Worm (Caenorhabditis elegans) whole organism, late embryonic: ENCODE data around the gene F22D3.4.

Source experiments
- ama-1 ChIP-seq: fragments of 150-350 bp; optimal IDR thresholded peaks from 2 replicates; lab custom pipeline; 2014
- ceh-31 ChIP-seq: sonication (generic microtip); optimal IDR thresholded peaks from 2 replicates; lab custom pipeline; 2016; ENCODE audit warnings: missing genetic modification characterization, missing compliant biosample characterization
- ceh-9 ChIP-seq: sonication (generic microtip); optimal IDR thresholded peaks from 2 replicates; lab custom pipeline; 2016; ENCODE audit warnings: mild to moderate bottlenecking, missing genetic modification characterization, inconsistent platforms, missing compliant biosample characterization
- elt-2 ChIP-seq: sonication (generic microtip); optimal IDR thresholded peaks from 2 replicates; lab custom pipeline; 2016; ENCODE audit warnings: missing genetic modification reagents, missing genetic modification characterization, missing compliant biosample characterization
- elt-4 ChIP-seq: sonication (generic microtip); optimal IDR thresholded peaks from 2 replicates; lab custom pipeline; 2016; ENCODE audit warnings: missing genetic modification characterization, missing compliant biosample characterization
- fkh-10 ChIP-seq: fragments of 150-350 bp; optimal IDR thresholded peaks from 2 replicates; lab custom pipeline; 2014; ENCODE audit warnings: missing biosample characterization, missing genetic modification reagents, missing genetic modification characterization
- hlh-6 ChIP-seq: sonication (generic microtip); optimal IDR thresholded peaks from 2 replicates; lab custom pipeline; 2016; ENCODE audit warnings: missing genotype, missing genetic modification characterization, missing compliant biosample characterization
- lin-11 ChIP-seq: fragments of 200-800 bp; sonication (Bioruptor generic); optimal IDR thresholded peaks from 2 replicates; lab custom pipeline; 2018; ENCODE audit warnings: mild to moderate bottlenecking, missing genetic modification characterization, missing compliant biosample characterization
- mec-3 ChIP-seq: sonication (generic microtip); optimal IDR thresholded peaks from 2 replicates; lab custom pipeline; 2016; ENCODE audit warnings: borderline replicate concordance, missing genetic modification characterization, missing compliant biosample characterization
- nhr-11 ChIP-seq: fragments of 150-350 bp; optimal IDR thresholded peaks from 2 replicates; lab custom pipeline; 2014; ENCODE audit warnings: missing biosample characterization, missing genetic modification characterization
- pqm-1 ChIP-seq: sonication (generic microtip); optimal IDR thresholded peaks from 2 replicates; lab custom pipeline; 2016; ENCODE audit warnings: missing genetic modification characterization, missing compliant biosample characterization
- pros-1 ChIP-seq: fragments of 150-350 bp; optimal IDR thresholded peaks from 2 replicates; lab custom pipeline; 2014; ENCODE audit warnings: missing biosample characterization, missing genetic modification reagents, missing genetic modification characterization
- sox-4 ChIP-seq: sonication (generic microtip); optimal IDR thresholded peaks from 2 replicates; lab custom pipeline; 2017; ENCODE audit warnings: mild to moderate bottlenecking, missing genetic modification characterization, inconsistent platforms, missing compliant biosample characterization

ce11 chrII:6880067-6880466 is 47.3 kb downstream of the F22D3.4 start, which contains the start of gene C44B7.7:
- TF ChIP-seq lin-11 (tag; lab: Kevin White, UChicago) (no peak), elt-2 (tag; lab: Kevin White, UChicago) (no peak), ceh-9 (tag; lab: Kevin White, UChicago) (no peak), pros-1 (tag; lab: Kevin White, UChicago) (no peak), ceh-31 (tag; lab: Kevin White, UChicago) (no peak), ama-1 (no peak), sox-4 (no peak), elt-4 (no peak), nhr-11 (tag; lab: Kevin White, UChicago) (no peak), pqm-1 (no peak), fkh-10 (no peak), mec-3 (tag; lab: Kevin White, UChicago) (no peak), hlh-6 (tag; lab: Kevin White, UChicago) (no peak)
